Fruit fly (Drosophila melanogaster) whole organism, adult: ENCODE data around the gene CycH.

Experiments used
- CG14711 ChIP-seq: fragments of 200-800 bp; sonication (Bioruptor generic); optimal IDR thresholded peaks from 2 replicates; lab custom pipeline; 2018; ENCODE audit warnings: missing biosample characterization, mild to moderate bottlenecking, missing genetic modification characterization, moderate library complexity
- CG5204 ChIP-seq: fragments of 200-800 bp; sonication (Bioruptor generic); optimal IDR thresholded peaks from 2 replicates; lab custom pipeline; 2016; ENCODE audit warnings: missing biosample characterization, missing genetic modification characterization
- CG7045 ChIP-seq: fragments of 200-800 bp; sonication (Bioruptor generic); optimal IDR thresholded peaks from 2 replicates; lab custom pipeline; 2017; ENCODE audit warnings: missing biosample characterization, mild to moderate bottlenecking, missing genetic modification characterization
- Clk ChIP-seq: fragments of 200-800 bp; sonication (Bioruptor generic); optimal IDR thresholded peaks from 2 replicates; lab custom pipeline; 2017; ENCODE audit warnings: missing biosample characterization, missing genetic modification characterization
- Hr96 ChIP-seq: fragments of 200-800 bp; sonication (Bioruptor generic); optimal IDR thresholded peaks from 2 replicates; lab custom pipeline; 2016; ENCODE audit warnings: missing biosample characterization, missing genetic modification characterization
- Mnt ChIP-seq: fragments of 200-800 bp; sonication (Bioruptor generic); optimal IDR thresholded peaks from 2 replicates; lab custom pipeline; 2016; ENCODE audit warnings: missing biosample characterization, mild to moderate bottlenecking, missing genetic modification characterization
- bab1 ChIP-seq: fragments of 200-800 bp; sonication (Bioruptor generic); optimal IDR thresholded peaks from 3 replicates; lab custom pipeline; 2019; ENCODE audit warnings: missing biosample characterization, mild to moderate bottlenecking, missing genetic modification characterization, moderate library complexity
- cic ChIP-seq: fragments of 200-800 bp; sonication (Bioruptor generic); optimal IDR thresholded peaks from 2 replicates; lab custom pipeline; 2017; ENCODE audit warnings: missing biosample characterization, mild to moderate bottlenecking, missing genetic modification characterization, moderate library complexity
- kay ChIP-seq: fragments of 200-800 bp; sonication (Bioruptor generic); peaks from one replicate; lab custom pipeline; 2016; ENCODE audit warnings: missing biosample characterization, missing genetic modification characterization, borderline replicate concordance
- pad ChIP-seq: fragments of 200-800 bp; sonication (Bioruptor generic); optimal IDR thresholded peaks from 3 replicates; lab custom pipeline; 2017; ENCODE audit warnings: missing biosample characterization, missing genetic modification characterization, mild to moderate bottlenecking, moderate library complexity, missing genetic modification reagents
- toe ChIP-seq: fragments of 200-800 bp; sonication (Bioruptor generic); optimal IDR thresholded peaks from 2 replicates; lab custom pipeline; 2016; ENCODE audit warnings: missing biosample characterization, missing genetic modification characterization

DNA sequence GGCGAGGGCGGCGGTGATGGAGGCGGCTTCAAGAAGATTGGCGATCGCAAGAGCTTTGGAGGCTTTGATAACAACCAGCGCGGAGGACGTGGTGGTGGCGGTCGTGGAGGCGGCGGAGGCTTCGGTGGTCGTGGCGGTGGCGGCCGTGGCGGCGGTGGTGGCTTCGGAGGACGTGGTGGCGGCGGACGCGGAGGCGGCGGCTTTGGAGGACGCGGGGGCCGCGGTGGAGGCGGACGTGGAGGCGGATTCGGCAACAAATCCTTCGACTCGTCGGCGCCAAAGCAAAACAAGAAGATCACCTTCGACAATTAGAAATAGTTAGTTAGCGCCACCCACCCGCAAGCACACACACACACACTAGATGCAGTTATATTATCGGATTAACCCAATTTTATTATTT is 13.8 kb downstream of the CycH start:
- TF ChIP-seq pad (GFP tag; lab: Kevin White, UChicago) (no peak), kay (no peak), bab1 (GFP tag; lab: Kevin White, UChicago) (no peak), Clk (GFP tag; lab: Kevin White, UChicago) (no peak), CG14711 (tag; lab: Kevin White, UChicago) (no peak), cic (GFP tag; lab: Kevin White, UChicago) (no peak), toe (GFP tag; lab: Kevin White, UChicago) (no peak), Mnt (GFP tag; lab: Kevin White, UChicago) (no peak), Hr96 (GFP tag; lab: Kevin White, UChicago) (no peak), CG7045 (no peak), CG5204 (GFP tag; lab: Kevin White, UChicago) (no peak)
